Worm (Caenorhabditis elegans): ENCODE measurements around the gene C40A11.3.

C40A11.3 gene

ce11 chrII:2114488-2114887 is 26.4 kb upstream of the C40A11.3 start:
- TF ChIP-seq nhr-28 (tag; optimal IDR thresholded peaks at IDR 0.05) (no peak), ceh-83 (GFP tag; optimal IDR thresholded peaks at IDR 0.05) (no peak), nhr-237 (tag; optimal IDR thresholded peaks at IDR 0.05) (no peak), bed-3 (GFP tag; optimal IDR thresholded peaks at IDR 0.05) (no peak), tbx-8 (GFP tag; optimal IDR thresholded peaks at IDR 0.05) (no peak), mls-2 (tag; optimal IDR thresholded peaks at IDR 0.05) (no peak), hlh-1 (tag; optimal IDR thresholded peaks at IDR 0.05) (no peak), drap-1 (GFP tag; optimal IDR thresholded peaks at IDR 0.05) (no peak), mab-5 (tag; optimal IDR thresholded peaks at IDR 0.05) (no peak), lsy-2 (tag; optimal IDR thresholded peaks at IDR 0.05) (no peak), lin-32 (GFP tag; optimal IDR thresholded peaks at IDR 0.05) (no peak), M03D4.4 (tag; optimal IDR thresholded peaks at IDR 0.05) (no peak), ces-1 (GFP tag; optimal IDR thresholded peaks at IDR 0.05) (no peak)

- TF ChIP-seq mep-1 (tag; optimal IDR thresholded peaks at IDR 0.05), result no peak
- TF ChIP-seq elt-1 (tag; optimal IDR thresholded peaks at IDR 0.05; ENCODE audit: borderline replicate concordance, insufficient read depth), result no peak
- TF ChIP-seq unc-120 (tag; optimal IDR thresholded peaks at IDR 0.05; ENCODE audit: poor library complexity, severe bottlenecking), result no peak
- TF ChIP-seq mab-5 (tag; optimal IDR thresholded peaks at IDR 0.05), result no peak
- no peak for TF ChIP-seq M03D4.4 (tag; optimal IDR thresholded peaks at IDR 0.05)
- TF ChIP-seq ztf-11 (tag; optimal IDR thresholded peaks at IDR 0.05), result no peak
These were observed 24.1 kb upstream of the C40A11.3 start, which contains the start of gene srh-195 for ce11 chrII:2116794-2117193. Gene srh-195, minus strand, starts transcription at chrII:2116894.

ce11 chrII:2122091-2122490 is 18.8 kb upstream of the C40A11.3 start, which contains the start of gene math-37:
Gene math-37, minus strand, starts transcription at chrII:2122191.
- TF ChIP-seq sem-2 (GFP tag; optimal IDR thresholded peaks at IDR 0.05) (no peak), unc-39 (tag; optimal IDR thresholded peaks at IDR 0.05) (no peak), ceh-43 (GFP tag; optimal IDR thresholded peaks at IDR 0.05) (no peak), elt-1 (tag; optimal IDR thresholded peaks at IDR 0.05; ENCODE audit: borderline replicate concordance, insufficient read depth) (no peak), nhr-76 (tag; optimal IDR thresholded peaks at IDR 0.05) (no peak), nhr-2 (tag; optimal IDR thresholded peaks at IDR 0.05) (no peak), M03D4.4 (tag; optimal IDR thresholded peaks at IDR 0.05) (no peak), blmp-1 (tag; optimal IDR thresholded peaks at IDR 0.05) (no peak)

ce11 chrII:2122762-2123161 is 18.2 kb upstream of the C40A11.3 start:
- TF ChIP-seq blmp-1 (tag; optimal IDR thresholded peaks at IDR 0.05), result no peak
- no peak for TF ChIP-seq unc-39 (tag; optimal IDR thresholded peaks at IDR 0.05)
- TF ChIP-seq ceh-39 (tag; optimal IDR thresholded peaks at IDR 0.05), result no peak
- TF ChIP-seq elt-1 (tag; optimal IDR thresholded peaks at IDR 0.05; ENCODE audit: borderline replicate concordance, insufficient read depth), result no peak
- no peak for TF ChIP-seq bed-3 (GFP tag; optimal IDR thresholded peaks at IDR 0.05)
- TF ChIP-seq flh-1 (GFP tag; optimal IDR thresholded peaks at IDR 0.05), result no peak
- no peak for TF ChIP-seq nhr-76 (tag; optimal IDR thresholded peaks at IDR 0.05)
- no peak for TF ChIP-seq elt-3 (tag; optimal IDR thresholded peaks at IDR 0.05)

- TF ChIP-seq cnd-1 (tag; optimal IDR thresholded peaks at IDR 0.05), result no peak
- TF ChIP-seq ceh-39 (tag; optimal IDR thresholded peaks at IDR 0.05), result peak; percentile 38
- no peak for TF ChIP-seq pha-4 (tag; optimal IDR thresholded peaks at IDR 0.05)
- no peak for TF ChIP-seq tbx-8 (GFP tag; optimal IDR thresholded peaks at IDR 0.05)
These were observed 10.1 kb upstream of the C40A11.3 start, which contains the start of gene sdz-28 for ce11 chrII:2130770-2131169. Gene sdz-28, plus strand, starts transcription at chrII:2131070.

DNA sequence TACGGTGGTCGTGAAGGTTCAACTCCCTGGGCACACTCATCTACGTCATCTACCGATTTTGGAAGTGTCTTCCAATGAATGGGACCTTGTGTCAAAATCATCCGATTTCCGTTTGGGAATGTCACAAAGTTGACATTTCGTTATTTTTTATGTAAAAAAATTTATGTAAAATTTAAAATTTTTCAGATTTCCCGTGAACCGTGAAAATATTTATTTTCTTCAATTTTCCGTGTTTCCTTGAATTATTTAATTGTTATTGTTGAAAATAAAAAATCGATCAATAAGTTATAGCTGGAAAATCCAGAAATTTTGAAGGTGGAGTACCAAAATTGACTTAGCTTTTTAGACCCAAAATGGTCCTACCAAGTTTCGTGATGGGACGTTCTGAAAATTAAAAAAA is 5.3 kb upstream of the C40A11.3 start, which contains the start of gene hpo-7:
Gene hpo-7 (minus strand): TSS at position 101 of the 400 bp plus-strand sequence.
- TF ChIP-seq ham-2 (GFP tag; optimal IDR thresholded peaks at IDR 0.05), result no peak
- no peak for TF ChIP-seq nhr-12 (tag; optimal IDR thresholded peaks at IDR 0.05)
- no peak for TF ChIP-seq lin-13 (tag; optimal IDR thresholded peaks at IDR 0.05)
- no peak for TF ChIP-seq flh-1 (GFP tag; optimal IDR thresholded peaks at IDR 0.05)
- TF ChIP-seq drap-1 (GFP tag; optimal IDR thresholded peaks at IDR 0.05), result no peak
- TF ChIP-seq snpc-4 (tag; optimal IDR thresholded peaks at IDR 0.05), result no peak
- no peak for TF ChIP-seq ceh-43 (GFP tag; optimal IDR thresholded peaks at IDR 0.05)
- no peak for TF ChIP-seq nhr-76 (tag; optimal IDR thresholded peaks at IDR 0.05)
- no peak for TF ChIP-seq ceh-83 (GFP tag; optimal IDR thresholded peaks at IDR 0.05)
- TF ChIP-seq tbx-8 (GFP tag; optimal IDR thresholded peaks at IDR 0.05), result no peak

Measured in whole organism, mixed stage, embryonic.